Worm (Caenorhabditis elegans) whole organism, L4 larva: ENCODE data around the gene clec-185.

Experiments
- D1046.2 ChIP-seq: fragments of 200-800 bp; sonication (Bioruptor generic); IDR thresholded peaks from 2 replicates; pipeline ENCODE4 v1.3.6; 2022; ENCODE audit warnings: missing genetic modification characterization, missing compliant biosample characterization
- T26A8.4 ChIP-seq: fragments of 200-800 bp; sonication (Bioruptor generic); IDR thresholded peaks from 2 replicates; pipeline ENCODE4 v1.3.6; 2022; ENCODE audit warnings: missing genetic modification characterization, missing compliant biosample characterization
- dmd-6 ChIP-seq: fragments of 200-800 bp; sonication (Bioruptor generic); IDR thresholded peaks from 2 replicates; pipeline ENCODE4 v1.3.6; 2022; ENCODE audit warnings: missing genetic modification reagents, missing genetic modification characterization, missing compliant biosample characterization
- dmd-9 ChIP-seq: fragments of 200-800 bp; sonication (Bioruptor generic); IDR thresholded peaks from 2 replicates; pipeline ENCODE4 v1.3.6; 2022; ENCODE audit warnings: missing genetic modification reagents, missing genetic modification characterization, missing compliant biosample characterization
- egl-27 ChIP-seq: sonication (generic microtip); optimal IDR thresholded peaks from 3 replicates; lab custom pipeline; 2017; ENCODE audit warnings: missing biosample characterization, missing genetic modification reagents, missing genetic modification characterization
- fkh-10 ChIP-seq: fragments of 150-350 bp; optimal IDR thresholded peaks from 2 replicates; lab custom pipeline; 2014; ENCODE audit warnings: missing biosample characterization, missing genetic modification reagents, missing genetic modification characterization
- mdt-29 ChIP-seq: fragments of 200-800 bp; sonication (Bioruptor generic); IDR thresholded peaks from 2 replicates; pipeline ENCODE4 v1.3.6; 2022; ENCODE audit warnings: missing genetic modification reagents, missing genetic modification characterization, missing compliant biosample characterization
- mep-1 ChIP-seq: fragments of 150-350 bp; sonication (generic microtip); optimal IDR thresholded peaks from 3 replicates; lab custom pipeline; 2014; ENCODE audit warnings: missing biosample characterization, missing genetic modification characterization
- mes-2 ChIP-seq: sonication (generic microtip); optimal IDR thresholded peaks from 2 replicates; lab custom pipeline; 2016; ENCODE audit warnings: missing genotype, mild to moderate bottlenecking, missing genetic modification characterization, missing compliant biosample characterization; ENCODE audit not compliant: poor library complexity, severe bottlenecking
- nhr-11 ChIP-seq: fragments of 150-350 bp; optimal IDR thresholded peaks from 2 replicates; lab custom pipeline; 2014; ENCODE audit warnings: missing biosample characterization, missing genetic modification characterization
- nhr-48 ChIP-seq: sonication (generic microtip); optimal IDR thresholded peaks from 2 replicates; lab custom pipeline; 2016; ENCODE audit warnings: mild to moderate bottlenecking, missing genetic modification characterization, missing compliant biosample characterization
- snpc-4 ChIP-seq: fragments of 150-350 bp; optimal IDR thresholded peaks from 2 replicates; lab custom pipeline; 2014; ENCODE audit warnings: missing biosample characterization, missing genetic modification characterization
- spr-3 ChIP-seq: fragments of 200-800 bp; sonication (Bioruptor generic); optimal IDR thresholded peaks from 2 replicates; lab custom pipeline; 2018; ENCODE audit warnings: mild to moderate bottlenecking, missing genetic modification characterization, missing compliant biosample characterization
- unc-39 ChIP-seq: sonication (generic microtip); optimal IDR thresholded peaks from 2 replicates; lab custom pipeline; 2017; ENCODE audit warnings: missing biosample characterization, missing genetic modification characterization

- no peak for TF ChIP-seq dmd-9 (GFP tag; lab: Robert Waterston, UW)
- no peak for TF ChIP-seq dmd-6
- peak; percentile 60 for TF ChIP-seq mes-2 (tag; lab: Kevin White, UChicago)
- no peak for TF ChIP-seq spr-3 (GFP tag; lab: Kevin White, UChicago)
- TF ChIP-seq egl-27 (tag; lab: Kevin White, UChicago): no peak
- no peak for TF ChIP-seq mep-1 (tag; lab: Kevin White, UChicago)
- TF ChIP-seq nhr-48: no peak
- TF ChIP-seq snpc-4 (tag; lab: Kevin White, UChicago): no peak
- TF ChIP-seq unc-39: no peak
- no peak for TF ChIP-seq D1046.2
- TF ChIP-seq nhr-11 (tag; lab: Kevin White, UChicago): no peak
- TF ChIP-seq mdt-29 (GFP tag; lab: Robert Waterston, UW): no peak
- peak; percentile 3 for TF ChIP-seq fkh-10
- TF ChIP-seq T26A8.4 (GFP tag; lab: Robert Waterston, UW): no peak
These were observed 12.9 kb downstream of the clec-185 start, which contains the start of gene dpy-26 for ce11 chrIV:12451225-12451831.
